Worm (Caenorhabditis elegans) whole organism, early embryonic: ENCODE data around the gene F40G12.9.
"Not testable (repeated sequence)": the region's sequence is repeated elsewhere in the genome, so short reads cannot be mapped to it uniquely, and the experiment has no call there.

Experiments
- aly-1 ChIP-seq: sonication (generic microtip); optimal IDR thresholded peaks from 2 replicates; lab custom pipeline; 2016; ENCODE audit warnings: missing genetic modification characterization, missing compliant biosample characterization
- ama-1 ChIP-seq: fragments of 150-350 bp; optimal IDR thresholded peaks from 2 replicates; lab custom pipeline; 2014
- ceh-13 ChIP-seq: fragments of 200-800 bp; sonication (Bioruptor generic); optimal IDR thresholded peaks from 2 replicates; lab custom pipeline; 2018; ENCODE audit warnings: mild to moderate bottlenecking, missing genetic modification characterization, missing compliant biosample characterization
- ets-7 ChIP-seq: sonication (generic microtip); optimal IDR thresholded peaks from 2 replicates; lab custom pipeline; 2016; ENCODE audit warnings: missing genotype, missing genetic modification characterization, missing compliant biosample characterization
- flt-1 ChIP-seq: fragments of 200-800 bp; sonication (Bioruptor generic); IDR thresholded peaks from 2 replicates; pipeline ENCODE4 v1.3.6; 2022; ENCODE audit warnings: missing genetic modification characterization, missing compliant biosample characterization
- hmbx-1 ChIP-seq: sonication (generic microtip); optimal IDR thresholded peaks from 2 replicates; lab custom pipeline; 2016; ENCODE audit warnings: mild to moderate bottlenecking, missing genetic modification characterization, missing compliant biosample characterization
- scrt-1 ChIP-seq: fragments of 200-800 bp; sonication (Bioruptor generic); IDR thresholded peaks from 2 replicates; pipeline ENCODE4 v1.3.6; 2022; ENCODE audit warnings: missing genetic modification characterization, missing compliant biosample characterization
- sea-1 ChIP-seq: fragments of 200-800 bp; sonication (Bioruptor generic); conservative IDR thresholded peaks from 2 replicates; pipeline ENCODE4 v1.3.6; 2022; ENCODE audit warnings: missing genetic modification characterization, missing compliant biosample characterization
- tbx-11 ChIP-seq: fragments of 200-800 bp; sonication (Bioruptor generic); IDR thresholded peaks from 2 replicates; pipeline ENCODE4 v1.3.6; 2022; ENCODE audit warnings: missing genetic modification characterization, missing compliant biosample characterization

DNA sequence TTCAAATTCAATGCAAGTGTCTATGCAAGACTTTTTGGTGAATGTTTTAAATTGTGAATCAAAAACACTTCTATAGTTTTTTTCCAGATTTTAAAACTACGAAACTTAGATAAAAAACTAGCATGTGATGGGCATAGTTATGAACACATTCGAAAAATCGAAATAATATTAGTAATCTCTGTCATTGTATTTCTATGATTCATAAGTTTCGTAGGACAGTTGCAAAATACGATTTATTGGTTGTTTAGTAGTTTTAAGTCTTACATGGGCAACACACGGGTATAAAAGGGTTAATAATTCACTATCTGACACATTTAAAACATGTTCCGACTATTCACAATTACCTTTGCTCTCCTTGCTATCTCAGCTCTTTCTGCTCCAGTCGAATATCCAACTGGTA is 25.7 kb downstream of the F40G12.9 start, which contains the start of gene spig-5:
- TF ChIP-seq ama-1; ceh-13 (GFP tag; lab: Kevin White, UChicago); ets-7 (tag; lab: Kevin White, UChicago); tbx-11 (GFP tag; lab: Robert Waterston, UW); aly-1; hmbx-1; flt-1 (GFP tag; lab: Robert Waterston, UW); scrt-1 (GFP tag; lab: Robert Waterston, UW); sea-1 (GFP tag; lab: Robert Waterston, UW): not testable (repeated sequence)
